Worm (Caenorhabditis elegans) whole organism, L4/young adult: ENCODE data around the gene clec-21.
"Not testable (repeated sequence)": the region's sequence is repeated elsewhere in the genome, so short reads cannot be mapped to it uniquely, and the experiment has no call there.

Experiments used
- W03F9.2 ChIP-seq: fragments of 150-350 bp; optimal IDR thresholded peaks from 2 replicates; lab custom pipeline; 2014; ENCODE audit warnings: missing biosample characterization, missing genetic modification characterization
- dao-5 ChIP-seq: sonication (generic microtip); optimal IDR thresholded peaks from 2 replicates; lab custom pipeline; 2016; ENCODE audit warnings: missing genotype, missing genetic modification characterization, moderate library complexity, missing compliant biosample characterization
- him-1 ChIP-seq: sonication (generic microtip); optimal IDR thresholded peaks from 2 replicates; lab custom pipeline; 2016; ENCODE audit warnings: missing genotype, missing genetic modification reagents, missing genetic modification characterization, missing compliant biosample characterization

clec-21 gene

ce11 chrII:1561863-1562262, 22.2 kb downstream of the clec-21 start, which contains the start of gene K05F6.14:
Gene K05F6.14 (plus strand): TSS chrII:1562163.
- TF ChIP-seq him-1 (tag; lab: Kevin White, UChicago) (no peak), W03F9.2 (tag; lab: Kevin White, UChicago) (no peak), dao-5 (tag; lab: Kevin White, UChicago) (no peak)

- TF ChIP-seq W03F9.2 (tag; lab: Kevin White, UChicago) (no peak), him-1 (tag; lab: Kevin White, UChicago) (no peak), dao-5 (tag; lab: Kevin White, UChicago) (no peak)
These were observed 23.2 kb downstream of the clec-21 start for ce11 chrII:1560839-1561238.

ce11 chrII:1556217-1556616, 27.8 kb downstream of the clec-21 start, which contains the start of the genes fbxb-54 and fbxb-50:
Gene fbxb-54 (minus strand): TSS chrII:1556317.
Gene fbxb-50 (plus strand): TSS chrII:1556443.
- not testable (repeated sequence) for TF ChIP-seq him-1, W03F9.2, dao-5 (tag; lab: Kevin White, UChicago)

- TF ChIP-seq dao-5 (tag; lab: Kevin White, UChicago) = no peak
- no peak for TF ChIP-seq him-1 (tag; lab: Kevin White, UChicago)
- no peak for TF ChIP-seq W03F9.2 (tag; lab: Kevin White, UChicago)
These were observed 33.5 kb downstream of the clec-21 start, which contains the start of the genes fbxb-52 and fbxb-51 for ce11 chrII:1550501-1550900. Gene fbxb-52 (minus strand): TSS chrII:1550601. Gene fbxb-51 (plus strand): TSS chrII:1550712.

- no peak for TF ChIP-seq him-1 (tag; lab: Kevin White, UChicago)
- TF ChIP-seq W03F9.2 (tag; lab: Kevin White, UChicago) = no peak
- TF ChIP-seq dao-5 (tag; lab: Kevin White, UChicago) = no peak
These were observed 38.4 kb downstream of the clec-21 start, which contains the start of gene K05F6.12 for ce11 chrII:1545625-1546024. Gene K05F6.12 (plus strand): TSS chrII:1545925.

- not testable (repeated sequence) for TF ChIP-seq W03F9.2, him-1, dao-5 (tag; lab: Kevin White, UChicago)
These were observed 40.9 kb downstream of the clec-21 start, which contains the start of gene K05F6.4 for ce11 chrII:1543182-1543581. Gene K05F6.4 (plus strand): TSS chrII:1543482.

ce11 chrII:1540628-1541027, 43.4 kb downstream of the clec-21 start, which contains the start of gene poml-4:
Gene poml-4 (plus strand): TSS chrII:1540928.
- TF ChIP-seq dao-5, him-1, W03F9.2 (tag; lab: Kevin White, UChicago): not testable (repeated sequence)

- TF ChIP-seq him-1 (tag; lab: Kevin White, UChicago) (no peak), W03F9.2 (tag; lab: Kevin White, UChicago) (no peak), dao-5 (tag; lab: Kevin White, UChicago) (no peak)
These were observed 45.5 kb downstream of the clec-21 start, which contains the start of gene fbxb-44 for ce11 chrII:1538589-1538988. Gene fbxb-44 (plus strand): TSS chrII:1538889.

ce11 chrII:1537321-1537720, 46.7 kb downstream of the clec-21 start, which contains the start of gene fbxb-42:
Gene fbxb-42 (plus strand): TSS chrII:1537621.
- TF ChIP-seq him-1 (tag; lab: Kevin White, UChicago) = no peak
- TF ChIP-seq dao-5 (tag; lab: Kevin White, UChicago) = no peak
- no peak for TF ChIP-seq W03F9.2 (tag; lab: Kevin White, UChicago)

- no peak for TF ChIP-seq W03F9.2 (tag; lab: Kevin White, UChicago)
- TF ChIP-seq dao-5 (tag; lab: Kevin White, UChicago) = no peak
These were observed 48.1 kb downstream of the clec-21 start, which contains the start of gene fbxb-43 for ce11 chrII:1535931-1536330. Gene fbxb-43 (plus strand): TSS chrII:1536231.
